Worm (Caenorhabditis elegans): ENCODE measurements around the gene B0035.13.

DNA sequence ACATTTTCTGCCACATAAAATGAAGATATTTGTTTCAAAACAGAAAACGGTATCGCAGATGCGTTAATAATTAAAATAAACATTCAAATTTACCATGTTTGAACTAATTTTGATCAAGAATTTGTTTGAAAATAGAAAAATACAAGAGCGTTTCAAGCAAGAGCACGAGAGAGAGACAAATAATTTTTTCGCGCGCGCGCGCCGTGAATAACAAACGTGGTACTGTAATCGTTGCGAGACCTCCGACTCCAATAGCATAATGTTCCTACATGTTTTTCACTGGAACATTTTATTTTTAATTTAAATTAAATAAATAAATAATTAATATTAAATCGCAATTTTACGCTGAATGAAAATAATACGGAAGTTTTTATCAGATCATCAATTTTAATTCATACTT, 30.5 kb upstream of the B0035.13 start, which contains the start of gene F54E12.2:
- TF ChIP-seq elt-3 (tag; optimal IDR thresholded peaks at IDR 0.05): no peak
- TF ChIP-seq snpc-4 (tag; optimal IDR thresholded peaks at IDR 0.05): no peak
- no peak for TF ChIP-seq nhr-28 (tag; optimal IDR thresholded peaks at IDR 0.05)

All from whole organism, mixed stage, embryonic.